Fruit fly (Drosophila melanogaster): ENCODE data around the gene Prp39.

DNA sequence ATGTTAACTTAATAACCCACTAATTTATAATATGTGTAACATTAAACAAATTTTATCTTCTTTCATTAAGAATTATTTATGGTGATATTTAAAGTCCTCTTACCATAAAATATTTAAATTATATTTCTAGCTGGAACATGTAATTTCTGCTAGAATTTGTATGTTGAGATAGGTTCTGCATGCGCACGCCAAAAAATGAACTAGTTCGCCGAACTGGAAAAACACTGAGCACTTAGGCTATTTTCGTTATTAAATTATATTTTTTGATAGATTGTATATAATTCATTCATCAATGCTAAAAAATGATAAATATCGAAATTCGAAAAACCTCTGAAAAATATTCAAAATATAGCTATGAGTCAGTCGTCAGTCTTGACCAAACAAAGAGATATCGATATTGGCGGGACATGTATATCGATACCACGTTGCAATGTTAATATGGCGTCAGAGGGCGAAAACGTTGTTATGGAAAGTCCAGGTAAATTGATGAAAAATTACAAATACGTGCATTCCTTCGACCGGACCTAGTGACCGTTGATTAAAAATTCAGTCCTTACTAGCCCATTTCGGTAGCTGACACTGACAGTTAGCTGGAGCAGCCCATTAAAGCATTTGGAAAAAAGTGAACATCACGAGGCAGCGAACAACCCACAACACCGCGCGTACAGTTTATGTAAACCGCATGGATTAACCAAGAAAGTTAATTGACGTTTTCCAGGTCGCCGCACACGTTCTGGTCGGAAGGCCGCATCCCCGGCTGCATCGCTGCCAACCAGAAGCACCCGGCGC lies at the start of gene Prp39:
- TF ChIP-seq brk (GFP tag; optimal IDR thresholded peaks at IDR 0.05) = no peak
- no peak for TF ChIP-seq foxo (GFP tag; optimal IDR thresholded peaks at IDR 0.05)
- TF ChIP-seq Dif (GFP tag; optimal IDR thresholded peaks at IDR 0.05; ENCODE audit: partially characterized antibody) = no peak
- TF ChIP-seq psq (GFP tag; optimal IDR thresholded peaks at IDR 0.05) = no peak
- TF ChIP-seq br (GFP tag; optimal IDR thresholded peaks at IDR 0.05) = no peak
- no peak for TF ChIP-seq Rel (GFP tag; optimal IDR thresholded peaks at IDR 0.05)
- TF ChIP-seq Rel (tag; optimal IDR thresholded peaks at IDR 0.05) = peak; percentile 12
- no peak for TF ChIP-seq Hnf4 (GFP tag; optimal IDR thresholded peaks at IDR 0.05)
- TF ChIP-seq Abd-B (GFP tag; optimal IDR thresholded peaks at IDR 0.05) = no peak
- no peak for TF ChIP-seq Hr78 (GFP tag; optimal IDR thresholded peaks at IDR 0.05)
- TF ChIP-seq Myc (optimal IDR thresholded peaks at IDR 0.05) = no peak
- no peak for TF ChIP-seq jim (GFP tag; optimal IDR thresholded peaks at IDR 0.05)
- TF ChIP-seq lola (GFP tag; optimal IDR thresholded peaks at IDR 0.05) = no peak
- peak; percentile 29 for TF ChIP-seq Hr83 (GFP tag; optimal IDR thresholded peaks at IDR 0.05; ENCODE audit: poor library complexity, severe bottlenecking)

All from whole organism, wandering third instar larva.